Fruit fly (Drosophila melanogaster) whole organism, adult: Measurements from ENCODE around the gene CG11674.

Experiments used
- CG11617 ChIP-seq: fragments of 200-800 bp; sonication (Bioruptor generic); optimal IDR thresholded peaks from 2 replicates; lab custom pipeline; 2017; ENCODE audit warnings: mild to moderate bottlenecking, missing biosample characterization, missing genetic modification reagents, missing genetic modification characterization
- CG12768 ChIP-seq: fragments of 200-800 bp; sonication (Bioruptor generic); optimal IDR thresholded peaks from 2 replicates; lab custom pipeline; 2017; ENCODE audit warnings: missing biosample characterization, missing genetic modification characterization, mild to moderate bottlenecking, moderate library complexity, missing genetic modification reagents
- CG14711 ChIP-seq: fragments of 200-800 bp; sonication (Bioruptor generic); optimal IDR thresholded peaks from 2 replicates; lab custom pipeline; 2018; ENCODE audit warnings: missing biosample characterization, mild to moderate bottlenecking, missing genetic modification characterization, moderate library complexity
- CG1620 ChIP-seq: fragments of 200-800 bp; sonication (Bioruptor generic); optimal IDR thresholded peaks from 2 replicates; lab custom pipeline; 2016; ENCODE audit warnings: missing biosample characterization, missing genetic modification characterization
- CG33017 ChIP-seq: fragments of 200-800 bp; sonication (Bioruptor generic); optimal IDR thresholded peaks from 2 replicates; lab custom pipeline; 2018; ENCODE audit warnings: missing biosample characterization, mild to moderate bottlenecking, missing genetic modification characterization, moderate library complexity
- CG5204 ChIP-seq: fragments of 200-800 bp; sonication (Bioruptor generic); optimal IDR thresholded peaks from 2 replicates; lab custom pipeline; 2016; ENCODE audit warnings: missing biosample characterization, missing genetic modification characterization
- Crg-1 ChIP-seq: fragments of 200-800 bp; sonication (Bioruptor generic); optimal IDR thresholded peaks from 2 replicates; lab custom pipeline; 2016; ENCODE audit warnings: missing biosample characterization, missing genetic modification characterization
- Hr96 ChIP-seq: fragments of 200-800 bp; sonication (Bioruptor generic); optimal IDR thresholded peaks from 2 replicates; lab custom pipeline; 2016; ENCODE audit warnings: missing biosample characterization, missing genetic modification characterization
- Mnt ChIP-seq: fragments of 200-800 bp; sonication (Bioruptor generic); optimal IDR thresholded peaks from 2 replicates; lab custom pipeline; 2016; ENCODE audit warnings: missing biosample characterization, mild to moderate bottlenecking, missing genetic modification characterization
- bab1 ChIP-seq: fragments of 200-800 bp; sonication (Bioruptor generic); optimal IDR thresholded peaks from 3 replicates; lab custom pipeline; 2019; ENCODE audit warnings: missing biosample characterization, mild to moderate bottlenecking, missing genetic modification characterization, moderate library complexity
- cic ChIP-seq: fragments of 200-800 bp; sonication (Bioruptor generic); optimal IDR thresholded peaks from 2 replicates; lab custom pipeline; 2017; ENCODE audit warnings: missing biosample characterization, mild to moderate bottlenecking, missing genetic modification characterization, moderate library complexity
- cnc ChIP-seq, 2 experiments: fragments of >200 bp; optimal IDR thresholded peaks; 2 replicates each; lab custom pipeline; 2017
- kay ChIP-seq: fragments of 200-800 bp; sonication (Bioruptor generic); peaks from one replicate; lab custom pipeline; 2016; ENCODE audit warnings: missing biosample characterization, missing genetic modification characterization, borderline replicate concordance
- ovo ChIP-seq: fragments of 200-800 bp; sonication (Bioruptor generic); optimal IDR thresholded peaks from 2 replicates; lab custom pipeline; 2016; ENCODE audit warnings: missing biosample characterization, missing genetic modification characterization
- pad ChIP-seq: fragments of 200-800 bp; sonication (Bioruptor generic); optimal IDR thresholded peaks from 3 replicates; lab custom pipeline; 2017; ENCODE audit warnings: missing biosample characterization, missing genetic modification characterization, mild to moderate bottlenecking, moderate library complexity, missing genetic modification reagents
- tj ChIP-seq: fragments of 200-800 bp; sonication (Bioruptor generic); optimal IDR thresholded peaks from 3 replicates; lab custom pipeline; 2017; ENCODE audit warnings: missing biosample characterization, mild to moderate bottlenecking, missing genetic modification characterization, moderate library complexity

Gene CG11674

DNA sequence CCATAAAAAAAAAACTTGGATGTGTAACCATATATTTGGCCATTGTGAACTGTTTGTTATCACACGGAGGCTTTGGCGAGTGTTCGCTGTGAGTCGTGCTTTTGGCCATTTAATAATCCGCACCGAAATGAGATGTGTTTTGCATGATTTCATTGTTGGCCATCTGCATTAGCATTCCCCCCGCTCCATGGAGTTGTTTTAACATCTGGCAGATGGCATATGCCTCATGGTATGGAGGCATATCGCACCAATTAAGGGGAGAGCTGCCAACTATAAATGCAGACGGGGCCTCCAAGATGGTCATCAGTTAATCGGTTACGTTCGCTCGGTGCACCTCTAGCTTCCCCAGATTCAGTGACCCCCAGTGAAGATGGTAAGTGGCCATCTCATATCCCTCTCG, 45.0 kb downstream of the CG11674 start, which contains the start of gene CG11584:
Gene CG11584 (plus strand): TSS at position 301 of the 400 bp plus-strand sequence.
- no peak for TF ChIP-seq bab1 (GFP tag; lab: Kevin White, UChicago)
- TF ChIP-seq CG5204 (GFP tag; lab: Kevin White, UChicago), result no peak
- no peak for TF ChIP-seq Mnt (GFP tag; lab: Kevin White, UChicago)
- TF ChIP-seq kay (GFP tag; lab: Kevin White, UChicago), result no peak
- TF ChIP-seq CG1620, result no peak

DNA sequence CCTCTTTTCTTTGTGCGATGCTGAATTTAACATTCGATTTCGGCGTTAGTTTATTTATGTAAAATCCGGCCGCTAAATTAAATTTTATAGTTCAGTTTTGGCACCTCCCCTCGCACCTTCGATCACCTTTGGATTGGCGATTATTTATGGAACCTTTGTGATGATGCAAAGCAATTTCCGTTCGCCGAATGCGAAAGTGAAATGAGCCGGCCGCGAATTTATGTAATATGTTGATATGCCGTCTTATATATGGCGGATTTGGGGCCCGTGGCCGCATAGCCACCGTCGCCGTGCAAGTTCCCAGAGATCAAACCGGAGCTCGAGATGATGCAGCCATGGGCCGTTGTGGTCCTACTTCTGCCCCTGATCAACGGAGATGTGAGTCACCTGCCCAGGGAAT, 49.1 kb downstream of the CG11674 start, which contains the start of gene CG11581:
Gene CG11581 (plus strand): TSS at position 301 of the 400 bp plus-strand sequence.
- TF ChIP-seq CG14711 (tag; lab: Kevin White, UChicago), result no peak

DNA sequence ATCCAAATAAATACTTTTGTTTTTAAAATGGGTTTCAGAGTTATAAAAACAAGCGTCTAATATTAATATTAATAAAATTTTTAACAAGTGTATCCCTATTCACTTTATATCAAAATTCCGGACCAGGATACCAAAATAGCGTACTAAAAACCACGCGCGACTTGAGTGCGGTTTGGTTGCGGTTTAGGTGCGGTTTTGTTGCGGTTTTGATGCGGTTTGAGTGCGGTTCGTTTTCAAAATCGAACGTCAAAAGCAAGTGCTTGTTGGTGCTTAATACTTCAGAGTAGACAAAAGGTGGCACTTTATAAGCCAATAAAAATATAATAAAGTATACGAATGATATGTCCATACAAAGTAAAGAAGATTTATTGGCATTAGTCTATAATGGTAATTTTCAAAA, 50.0 kb downstream of the CG11674 start:
- TF ChIP-seq Hr96 (GFP tag; lab: Kevin White, UChicago), result no peak
- no peak for TF ChIP-seq cic (GFP tag; lab: Kevin White, UChicago)
- TF ChIP-seq bab1 (GFP tag; lab: Kevin White, UChicago), result no peak
- TF ChIP-seq Mnt (GFP tag; lab: Kevin White, UChicago), result no peak
- no peak for TF ChIP-seq CG33017 (tag; lab: Kevin White, UChicago)
- TF ChIP-seq tj (GFP tag; lab: Kevin White, UChicago), result no peak
- TF ChIP-seq ovo, result no peak
- no peak for TF ChIP-seq CG14711 (tag; lab: Kevin White, UChicago)
- no peak for TF ChIP-seq CG11617 (GFP tag; lab: Kevin White, UChicago)
- TF ChIP-seq pad (GFP tag; lab: Kevin White, UChicago), result no peak
- no peak for TF ChIP-seq cnc (optimal IDR thresholded peaks at IDR 0.05; lab: Kevin White, UChicago)
- TF ChIP-seq CG12768 (GFP tag; lab: Kevin White, UChicago), result no peak
- TF ChIP-seq Crg-1 (GFP tag; lab: Kevin White, UChicago), result no peak
- no peak for TF ChIP-seq CG5204 (GFP tag; lab: Kevin White, UChicago)
